Worm (Caenorhabditis elegans) whole organism, L3 larva: ENCODE measurements around the gene gpa-3.
"Not testable (repeated sequence)": the region's sequence is repeated elsewhere in the genome, so short reads cannot be mapped to it uniquely, and the experiment has no call there.

Source experiments
- R02D3.7 ChIP-seq: fragments of 150-350 bp; optimal IDR thresholded peaks from 2 replicates; lab custom pipeline; 2014; ENCODE audit warnings: missing biosample characterization, missing genetic modification characterization
- ZK546.5 ChIP-seq: sonication (generic microtip); optimal IDR thresholded peaks from 2 replicates; lab custom pipeline; 2017; ENCODE audit warnings: missing biosample characterization, missing genetic modification characterization
- aly-2 ChIP-seq: fragments of 150-350 bp; optimal IDR thresholded peaks from 2 replicates; lab custom pipeline; 2014; ENCODE audit warnings: missing biosample characterization, missing genetic modification characterization
- ama-1 ChIP-seq: fragments of 150-350 bp; optimal IDR thresholded peaks from 2 replicates; lab custom pipeline; 2018
- ceh-82 ChIP-seq: fragments of 150-350 bp; optimal IDR thresholded peaks from 2 replicates; lab custom pipeline; 2014; ENCODE audit warnings: missing biosample characterization, missing genetic modification characterization
- ceh-9 ChIP-seq: sonication (generic microtip); optimal IDR thresholded peaks from 2 replicates; lab custom pipeline; 2018; ENCODE audit warnings: missing biosample characterization, missing genetic modification characterization
- daf-12 ChIP-seq: fragments of 150-350 bp; optimal IDR thresholded peaks from 2 replicates; lab custom pipeline; 2014; ENCODE audit warnings: missing biosample characterization, missing genetic modification reagents, missing genetic modification characterization
- egl-27 ChIP-seq: sonication (generic microtip); optimal IDR thresholded peaks from 4 replicates; lab custom pipeline; 2017; ENCODE audit warnings: missing biosample characterization, missing genetic modification reagents, missing genetic modification characterization
- egl-5 ChIP-seq: fragments of 150-350 bp; optimal IDR thresholded peaks from 2 replicates; lab custom pipeline; 2017; ENCODE audit warnings: missing biosample characterization, missing genetic modification reagents, missing genetic modification characterization, inconsistent platforms
- elt-1 ChIP-seq: fragments of 150-350 bp; optimal IDR thresholded peaks from 2 replicates; lab custom pipeline; 2014; ENCODE audit warnings: missing biosample characterization, missing genetic modification characterization
- elt-2 ChIP-seq: sonication (generic microtip); optimal IDR thresholded peaks from 2 replicates; lab custom pipeline; 2016; ENCODE audit warnings: missing genetic modification reagents, mild to moderate bottlenecking, missing genetic modification characterization, missing compliant biosample characterization
- elt-3 ChIP-seq, 3 experiments: fragments of 150-350 bp in 1 of 3; sonication (generic microtip) in 2 of 3; optimal IDR thresholded peaks; 2 replicates in 2 of 3; 4 replicates in 1 of 3; lab custom pipeline; 2014 to 2017; ENCODE audit warnings: missing biosample characterization in 3 of 3, missing genetic modification characterization in 3 of 3
- fkh-10 ChIP-seq: sonication (generic microtip); optimal IDR thresholded peaks from 2 replicates; lab custom pipeline; 2017; ENCODE audit warnings: missing biosample characterization, missing genetic modification reagents, missing genetic modification characterization
- fkh-2 ChIP-seq: fragments of 150-350 bp; optimal IDR thresholded peaks from 2 replicates; lab custom pipeline; 2014; ENCODE audit warnings: missing biosample characterization, missing genetic modification reagents, missing genetic modification characterization
- fos-1 ChIP-seq: fragments of 150-350 bp; optimal IDR thresholded peaks from 2 replicates; lab custom pipeline; 2014; ENCODE audit warnings: missing biosample characterization, missing genetic modification characterization
- hmg-11 ChIP-seq: sonication (generic microtip); optimal IDR thresholded peaks from 2 replicates; lab custom pipeline; 2016; ENCODE audit warnings: missing genetic modification characterization, missing compliant biosample characterization
- jun-1 ChIP-seq: fragments of 150-350 bp; optimal IDR thresholded peaks from 2 replicates; lab custom pipeline; 2014; ENCODE audit warnings: missing biosample characterization, missing genetic modification reagents, missing genetic modification characterization
- lin-15B ChIP-seq: fragments of 150-350 bp; optimal IDR thresholded peaks from 2 replicates; lab custom pipeline; 2014; ENCODE audit warnings: missing biosample characterization, missing genetic modification characterization
- lsy-12 ChIP-seq: sonication (generic microtip); optimal IDR thresholded peaks from 2 replicates; lab custom pipeline; 2016; ENCODE audit warnings: mild to moderate bottlenecking, missing genetic modification characterization, missing compliant biosample characterization
- mdl-1 ChIP-seq: fragments of 150-350 bp; optimal IDR thresholded peaks from 2 replicates; lab custom pipeline; 2014; ENCODE audit warnings: missing biosample characterization, missing genetic modification characterization
- mml-1 ChIP-seq: fragments of 150-350 bp; sonication (generic microtip); optimal IDR thresholded peaks from 3 replicates; lab custom pipeline; 2014; ENCODE audit warnings: missing biosample characterization, missing genetic modification characterization
- nhr-12 ChIP-seq: fragments of 150-350 bp; optimal IDR thresholded peaks from 2 replicates; lab custom pipeline; 2014; ENCODE audit warnings: missing biosample characterization, missing genetic modification characterization
- nhr-23 ChIP-seq: fragments of 150-350 bp; optimal IDR thresholded peaks from 2 replicates; lab custom pipeline; 2014; ENCODE audit warnings: missing biosample characterization, missing genetic modification reagents, missing genetic modification characterization
- nhr-237 ChIP-seq: fragments of 150-350 bp; optimal IDR thresholded peaks from 2 replicates; lab custom pipeline; 2014; ENCODE audit warnings: missing biosample characterization, missing genetic modification characterization
- nhr-28 ChIP-seq: fragments of 150-350 bp; optimal IDR thresholded peaks from 2 replicates; lab custom pipeline; 2014; ENCODE audit warnings: missing biosample characterization, missing genetic modification characterization
- nhr-43 ChIP-seq: sonication (generic microtip); optimal IDR thresholded peaks from 2 replicates; lab custom pipeline; 2016; ENCODE audit warnings: mild to moderate bottlenecking, missing genetic modification characterization, missing compliant biosample characterization; ENCODE audit not compliant: poor library complexity, severe bottlenecking
- nhr-67 ChIP-seq: fragments of 150-350 bp; optimal IDR thresholded peaks from 2 replicates; lab custom pipeline; 2014; ENCODE audit warnings: missing biosample characterization, missing genetic modification characterization
- nhr-76 ChIP-seq: fragments of 150-350 bp; sonication (generic microtip); optimal IDR thresholded peaks from 5 replicates; lab custom pipeline; 2014; ENCODE audit warnings: missing biosample characterization, missing genetic modification characterization
- pha-4 ChIP-seq: fragments of 150-350 bp; optimal IDR thresholded peaks from 2 replicates; lab custom pipeline; 2014; ENCODE audit warnings: missing biosample characterization, missing genetic modification reagents, missing genetic modification characterization
- pqm-1 ChIP-seq: fragments of 150-350 bp; optimal IDR thresholded peaks from 2 replicates; lab custom pipeline; 2017; ENCODE audit warnings: missing biosample characterization, missing genetic modification characterization, inconsistent platforms
- skn-1 ChIP-seq: fragments of 150-350 bp; optimal IDR thresholded peaks from 2 replicates; lab custom pipeline; 2014; ENCODE audit warnings: missing biosample characterization, missing genetic modification characterization
- snpc-4 ChIP-seq: fragments of 150-350 bp; optimal IDR thresholded peaks from 2 replicates; lab custom pipeline; 2014; ENCODE audit warnings: missing biosample characterization, missing genetic modification characterization
- tbx-2 ChIP-seq: sonication (generic microtip); optimal IDR thresholded peaks from 2 replicates; lab custom pipeline; 2016; ENCODE audit warnings: mild to moderate bottlenecking, missing genetic modification characterization, missing compliant biosample characterization
- unc-39 ChIP-seq: sonication (generic microtip); optimal IDR thresholded peaks from 4 replicates; lab custom pipeline; 2017; ENCODE audit warnings: missing biosample characterization, missing genetic modification characterization
- unc-62 ChIP-seq: fragments of 150-350 bp; sonication (generic microtip); optimal IDR thresholded peaks from 4 replicates; lab custom pipeline; 2014; ENCODE audit warnings: missing biosample characterization, missing genetic modification reagents, missing genetic modification characterization
- ztf-4 ChIP-seq: fragments of 150-350 bp; optimal IDR thresholded peaks from 2 replicates; lab custom pipeline; 2014; ENCODE audit warnings: missing biosample characterization, missing genetic modification characterization

gpa-3 gene

DNA sequence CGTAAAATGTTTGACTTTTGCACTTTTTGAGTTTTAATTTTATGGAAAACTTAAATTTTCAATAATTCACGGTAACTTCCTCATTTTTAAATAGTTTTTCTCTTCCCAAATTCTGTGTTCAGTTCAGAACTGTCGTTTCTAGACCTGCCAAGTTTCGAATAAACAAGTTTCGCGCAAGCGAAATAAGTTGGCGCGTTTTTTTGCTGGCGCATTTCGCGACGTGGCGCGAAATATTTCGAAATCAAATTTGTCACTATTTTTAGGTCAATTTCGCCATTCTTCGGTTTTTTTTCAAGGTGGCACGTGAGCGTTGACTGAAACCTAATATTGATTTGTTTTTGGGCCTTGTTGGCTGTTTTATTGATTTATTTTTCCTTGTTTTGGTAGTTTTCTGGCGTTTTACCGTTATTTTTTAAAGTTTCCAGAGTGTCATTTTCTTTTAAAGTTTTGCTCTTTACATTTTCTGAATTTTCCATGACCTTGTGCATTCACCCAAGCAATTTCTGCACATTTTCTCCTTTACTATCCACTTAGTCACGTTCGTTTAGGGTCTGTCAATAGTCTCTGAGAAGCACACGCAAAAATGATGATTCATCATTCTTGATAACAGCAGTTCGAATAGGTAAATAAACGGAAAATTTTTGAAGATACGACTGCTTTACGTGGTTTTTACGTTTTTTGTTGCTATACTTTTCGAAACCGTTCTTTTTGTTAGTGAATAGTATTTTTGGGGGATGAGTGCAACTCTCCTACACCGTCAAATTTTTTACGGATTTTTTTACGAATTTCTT is 23.2 kb upstream of the gpa-3 start:
- TF ChIP-seq pha-4 (tag; lab: Kevin White, UChicago) (peak; percentile 55), elt-2 (tag; lab: Kevin White, UChicago) (peak; percentile 43), ZK546.5 (tag; lab: Kevin White, UChicago) (no peak), daf-12 (no peak)

DNA sequence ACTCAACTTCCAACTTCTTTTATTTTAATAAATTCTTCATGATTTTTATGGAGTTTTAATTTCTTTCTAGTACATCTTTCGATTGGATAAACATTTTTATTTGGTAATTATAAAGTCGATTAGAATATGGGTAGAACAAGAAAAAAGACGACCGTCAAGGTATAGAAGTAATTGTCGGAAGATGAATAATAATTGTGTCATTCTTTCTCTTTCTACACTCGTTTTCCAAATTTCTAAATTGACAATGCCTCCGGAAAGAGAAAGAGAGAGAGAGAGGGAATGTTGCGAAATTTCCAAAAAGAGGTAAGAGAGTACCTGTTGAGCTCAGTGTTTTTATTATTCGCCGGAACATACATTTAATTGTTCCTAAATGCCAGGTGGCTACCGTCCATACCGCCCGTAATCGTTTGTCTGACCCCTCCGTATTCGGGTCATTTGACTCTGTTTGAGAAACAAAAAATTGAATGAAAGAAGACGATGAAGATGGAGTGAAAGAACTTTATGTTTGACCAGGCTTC is 22.3 kb upstream of the gpa-3 start, which contains the start of gene E02C12.12:
Gene E02C12.12 (minus strand): TSS at position 468 of the 518 bp plus-strand sequence.
- TF ChIP-seq skn-1 (tag; lab: Kevin White, UChicago): no peak
- TF ChIP-seq nhr-28 (tag; lab: Kevin White, UChicago): no peak
- no peak for TF ChIP-seq nhr-237
- TF ChIP-seq tbx-2 (tag; lab: Kevin White, UChicago): no peak
- TF ChIP-seq ama-1 (lab: Kevin White, UChicago): no peak
- TF ChIP-seq ztf-4 (tag; lab: Kevin White, UChicago): no peak
- no peak for TF ChIP-seq jun-1 (tag; lab: Kevin White, UChicago)
- TF ChIP-seq ceh-9: no peak
- TF ChIP-seq ceh-82 (tag; lab: Kevin White, UChicago): no peak
- TF ChIP-seq nhr-12 (tag; lab: Kevin White, UChicago): no peak
- no peak for TF ChIP-seq egl-5 (tag; lab: Kevin White, UChicago)
- TF ChIP-seq fos-1 (tag; lab: Kevin White, UChicago): no peak
- TF ChIP-seq mml-1 (tag; lab: Kevin White, UChicago): no peak
- no peak for TF ChIP-seq ZK546.5 (tag; lab: Kevin White, UChicago)

DNA sequence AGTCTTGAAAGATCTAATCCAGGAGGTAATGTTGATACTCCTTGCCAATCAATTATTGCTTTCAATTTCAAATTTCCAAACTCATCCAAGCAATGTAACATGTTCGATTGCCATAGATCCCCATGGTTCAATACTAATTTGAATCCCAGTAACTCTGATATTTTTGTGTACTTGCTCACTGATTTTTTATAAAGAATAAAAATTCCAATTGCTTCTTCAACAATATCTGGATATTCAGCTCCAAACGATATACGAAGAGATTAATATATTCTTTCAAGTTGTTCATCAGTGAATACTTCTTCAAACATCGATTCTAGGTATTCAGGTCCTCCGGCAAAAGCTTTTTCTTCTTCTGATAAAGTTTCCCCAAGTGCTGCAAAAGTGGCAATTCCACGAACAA is 20.2 kb upstream of the gpa-3 start, which contains the start of gene E02C12.11:
Gene E02C12.11 (minus strand): TSS at position 101 of the 400 bp plus-strand sequence.
- TF ChIP-seq pha-4 (tag; lab: Kevin White, UChicago); unc-62 (GFP tag; lab: Kevin White, UChicago); daf-12: not testable (repeated sequence)

DNA sequence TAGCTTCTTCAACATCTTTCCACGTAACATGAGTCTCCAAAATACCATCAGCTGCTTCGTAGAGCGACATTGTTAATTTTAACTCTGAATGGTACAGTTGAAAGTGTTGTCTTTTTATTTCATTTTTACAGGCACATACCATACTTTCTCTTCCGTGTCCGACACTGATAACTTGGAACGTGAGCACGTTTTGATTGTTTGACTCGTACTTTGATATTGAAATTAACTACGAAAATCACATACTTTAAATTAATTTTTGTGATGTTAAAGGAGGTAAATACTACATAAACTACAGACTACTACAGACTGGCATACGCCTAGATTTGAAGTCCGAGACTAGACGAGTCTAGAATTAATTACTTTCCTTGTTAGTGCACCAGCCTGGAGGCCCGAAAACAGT is 18.8 kb upstream of the gpa-3 start, which contains the start of gene E02C12.10:
Gene E02C12.10 (minus strand): TSS at position 75 of the 400 bp plus-strand sequence.
- no peak for TF ChIP-seq fkh-2
- no peak for TF ChIP-seq snpc-4 (tag; lab: Kevin White, UChicago)
- TF ChIP-seq nhr-43: no peak
- TF ChIP-seq nhr-23 (tag; lab: Kevin White, UChicago): no peak
- TF ChIP-seq egl-5 (tag; lab: Kevin White, UChicago): no peak
- TF ChIP-seq, all 47 proteins: peak for 0

DNA sequence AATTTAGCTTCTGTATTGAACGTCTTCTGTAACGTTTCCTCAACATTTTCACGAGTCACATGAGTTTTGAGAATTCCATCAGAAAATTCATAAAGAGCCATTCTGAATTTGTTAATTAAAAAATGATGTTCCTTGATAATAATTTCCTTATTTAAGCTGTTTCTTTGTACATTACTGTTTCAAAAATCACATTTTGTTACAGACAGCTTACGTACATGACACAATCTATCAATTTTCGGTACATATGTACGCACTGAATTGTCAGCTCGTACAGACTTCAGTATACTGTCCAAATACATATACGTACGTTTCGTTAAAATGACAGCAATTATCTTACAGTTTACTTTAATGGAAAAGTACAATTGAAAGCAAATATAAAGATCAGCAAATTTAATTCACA is 16.8 kb upstream of the gpa-3 start, which contains the start of gene E02C12.19:
Gene E02C12.19 (minus strand): TSS at position 101 of the 400 bp plus-strand sequence.
- TF ChIP-seq fkh-10 (GFP tag; lab: Kevin White, UChicago) (no peak), nhr-43 (no peak), elt-3 (tag; optimal IDR thresholded peaks at IDR 0.05; lab: Kevin White, UChicago) (no peak), nhr-23 (tag; lab: Kevin White, UChicago) (no peak), mdl-1 (tag; lab: Kevin White, UChicago) (no peak), fkh-2 (no peak), unc-62 (GFP tag; lab: Kevin White, UChicago) (no peak), R02D3.7 (no peak), elt-1 (tag; lab: Kevin White, UChicago) (no peak), pqm-1 (no peak)

DNA sequence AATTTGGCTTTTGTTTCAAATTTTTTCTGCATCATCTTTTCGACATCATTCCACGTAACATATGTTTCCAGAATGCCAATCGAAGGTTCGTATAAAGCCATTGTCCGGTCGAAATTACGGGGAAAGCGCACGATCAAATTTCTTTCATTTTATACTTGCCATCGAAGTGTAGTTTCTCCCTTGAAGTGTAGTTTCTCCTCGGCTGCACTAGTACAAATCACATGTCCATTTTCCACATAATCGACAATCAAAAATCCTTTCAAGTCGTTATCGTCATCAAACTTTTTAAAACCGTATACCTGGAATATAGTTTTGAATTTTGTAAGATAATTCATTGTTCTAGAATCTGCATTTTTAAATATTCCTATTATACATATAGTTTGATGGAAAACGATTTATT is 15.8 kb upstream of the gpa-3 start, which contains the start of gene E02C12.9:
Gene E02C12.9 (minus strand): TSS at position 101 of the 400 bp plus-strand sequence.
- no peak for TF ChIP-seq unc-62 (GFP tag; lab: Kevin White, UChicago)
- no peak for TF ChIP-seq nhr-43
- no peak for TF ChIP-seq nhr-28 (tag; lab: Kevin White, UChicago)
- no peak for TF ChIP-seq daf-12
- no peak for TF ChIP-seq nhr-23 (tag; lab: Kevin White, UChicago)
- no peak for TF ChIP-seq nhr-67 (tag; lab: Kevin White, UChicago)
- TF ChIP-seq ztf-4 (tag; lab: Kevin White, UChicago): no peak
- TF ChIP-seq pha-4 (tag; lab: Kevin White, UChicago): no peak
- TF ChIP-seq unc-39 (tag; lab: Kevin White, UChicago): no peak
- TF ChIP-seq lin-15B (tag; lab: Kevin White, UChicago): no peak
- no peak for TF ChIP-seq lsy-12 (tag; lab: Kevin White, UChicago)
- TF ChIP-seq hmg-11 (tag; lab: Kevin White, UChicago): no peak
- TF ChIP-seq aly-2 (tag; lab: Kevin White, UChicago): no peak
- no peak for TF ChIP-seq mdl-1 (tag; lab: Kevin White, UChicago)
- TF ChIP-seq ceh-82 (tag; lab: Kevin White, UChicago): no peak
- TF ChIP-seq nhr-76 (tag; lab: Kevin White, UChicago): no peak
- no peak for TF ChIP-seq egl-5 (tag; lab: Kevin White, UChicago)
- no peak for TF ChIP-seq egl-27
